Worm (Caenorhabditis elegans): Measurements from ENCODE around the gene Y53F4B.18.
A peak's percentile ranks its signal among the peaks of the same experiment; 100 is the strongest.

Gene Y53F4B.18

ce11 chrII:15089086-15089895 is 17.8 kb upstream of the Y53F4B.18 start:
- no peak for TF ChIP-seq tbx-8 (GFP tag; optimal IDR thresholded peaks at IDR 0.05)
- peak; percentile 45 for TF ChIP-seq ceh-83 (GFP tag; optimal IDR thresholded peaks at IDR 0.05)
- TF ChIP-seq ces-1 (GFP tag; optimal IDR thresholded peaks at IDR 0.05): peak; percentile 34
- no peak for TF ChIP-seq elt-1 (tag; optimal IDR thresholded peaks at IDR 0.05; ENCODE audit: borderline replicate concordance, insufficient read depth)
- no peak for TF ChIP-seq sptf-1 (tag; optimal IDR thresholded peaks at IDR 0.05)
- no peak for TF ChIP-seq unc-120 (tag; optimal IDR thresholded peaks at IDR 0.05; ENCODE audit: poor library complexity, severe bottlenecking)
- TF ChIP-seq M03D4.4 (tag; optimal IDR thresholded peaks at IDR 0.05): peak; percentile 5
- TF ChIP-seq nhr-237 (tag; optimal IDR thresholded peaks at IDR 0.05): peak; percentile 15
- TF ChIP-seq ceh-43 (GFP tag; optimal IDR thresholded peaks at IDR 0.05): no peak

- no peak for TF ChIP-seq unc-62 (GFP tag; optimal IDR thresholded peaks at IDR 0.05)
- TF ChIP-seq zip-8 (tag; optimal IDR thresholded peaks at IDR 0.05): no peak
Measured at ce11 chrII:15084170-15084569, 12.7 kb upstream of the Y53F4B.18 start, which contains the start of gene Y53F4B.20. Y53F4B.20 (plus strand) TSS chrII:15084470.

ce11 chrII:15080535-15080934 is 9.1 kb upstream of the Y53F4B.18 start:
- TF ChIP-seq unc-39 (tag; optimal IDR thresholded peaks at IDR 0.05) (no peak), sem-2 (GFP tag; optimal IDR thresholded peaks at IDR 0.05) (no peak), blmp-1 (tag; optimal IDR thresholded peaks at IDR 0.05) (no peak), bed-3 (GFP tag; optimal IDR thresholded peaks at IDR 0.05) (no peak), nhr-12 (tag; optimal IDR thresholded peaks at IDR 0.05) (no peak), ces-1 (GFP tag; optimal IDR thresholded peaks at IDR 0.05) (peak; percentile 58), lsy-2 (tag; optimal IDR thresholded peaks at IDR 0.05) (no peak), mab-5 (tag; optimal IDR thresholded peaks at IDR 0.05) (no peak), lin-32 (GFP tag; optimal IDR thresholded peaks at IDR 0.05) (no peak), sptf-1 (tag; optimal IDR thresholded peaks at IDR 0.05) (peak; percentile 52), tbx-8 (GFP tag; optimal IDR thresholded peaks at IDR 0.05) (no peak), mls-2 (tag; optimal IDR thresholded peaks at IDR 0.05) (peak; percentile 8), lin-13 (tag; optimal IDR thresholded peaks at IDR 0.05) (no peak), unc-120 (tag; optimal IDR thresholded peaks at IDR 0.05; ENCODE audit: poor library complexity, severe bottlenecking) (no peak), pha-4 (tag; optimal IDR thresholded peaks at IDR 0.05) (no peak), drap-1 (GFP tag; optimal IDR thresholded peaks at IDR 0.05) (no peak), ceh-43 (GFP tag; optimal IDR thresholded peaks at IDR 0.05) (no peak), elt-1 (tag; optimal IDR thresholded peaks at IDR 0.05; ENCODE audit: borderline replicate concordance, insufficient read depth) (no peak), ham-2 (GFP tag; optimal IDR thresholded peaks at IDR 0.05) (no peak), zip-8 (tag; optimal IDR thresholded peaks at IDR 0.05) (no peak)

- TF ChIP-seq zip-8 (tag; optimal IDR thresholded peaks at IDR 0.05) (no peak), ceh-39 (tag; optimal IDR thresholded peaks at IDR 0.05) (peak; percentile 95), lsy-2 (tag; optimal IDR thresholded peaks at IDR 0.05) (peak; percentile 79)
Measured at ce11 chrII:15076778-15077435, 5.4 kb upstream of the Y53F4B.18 start, which contains the start of gene Y53F4B.19. Y53F4B.19 (plus strand) TSS chrII:15076934.

ce11 chrII:15074760-15075159 is 3.3 kb upstream of the Y53F4B.18 start:
- TF ChIP-seq nhr-76 (tag; optimal IDR thresholded peaks at IDR 0.05) (no peak), ham-2 (GFP tag; optimal IDR thresholded peaks at IDR 0.05) (no peak), nhr-28 (tag; optimal IDR thresholded peaks at IDR 0.05) (no peak), tbx-8 (GFP tag; optimal IDR thresholded peaks at IDR 0.05) (no peak), lsy-2 (tag; optimal IDR thresholded peaks at IDR 0.05) (no peak), nhr-237 (tag; optimal IDR thresholded peaks at IDR 0.05) (no peak), hlh-1 (tag; optimal IDR thresholded peaks at IDR 0.05) (no peak), sem-2 (GFP tag; optimal IDR thresholded peaks at IDR 0.05) (no peak), unc-39 (tag; optimal IDR thresholded peaks at IDR 0.05) (no peak), snpc-4 (tag; optimal IDR thresholded peaks at IDR 0.05) (no peak), flh-1 (GFP tag; optimal IDR thresholded peaks at IDR 0.05) (no peak), mep-1 (tag; optimal IDR thresholded peaks at IDR 0.05) (no peak), M03D4.4 (tag; optimal IDR thresholded peaks at IDR 0.05) (no peak), ceh-43 (GFP tag; optimal IDR thresholded peaks at IDR 0.05) (no peak), mab-5 (tag; optimal IDR thresholded peaks at IDR 0.05) (no peak), ceh-39 (tag; optimal IDR thresholded peaks at IDR 0.05) (no peak)

Measured in whole organism, mixed stage, embryonic.